Worm (Caenorhabditis elegans) whole organism, L1 larva: ENCODE measurements around the gene W01B6.5.

ENCODE experiments used
- C04F5.9 ChIP-seq: sonication (generic microtip); optimal IDR thresholded peaks from 2 replicates; lab custom pipeline; 2016; ENCODE audit warnings: missing genetic modification characterization, missing compliant biosample characterization
- C16A3.4 ChIP-seq: fragments of 150-350 bp; optimal IDR thresholded peaks from 2 replicates; lab custom pipeline; 2014; ENCODE audit warnings: missing biosample characterization, missing genetic modification characterization
- F16B12.6 ChIP-seq: fragments of 150-350 bp; optimal IDR thresholded peaks from 2 replicates; lab custom pipeline; 2014; ENCODE audit warnings: missing biosample characterization, missing genetic modification characterization
- aha-1 ChIP-seq: fragments of 150-350 bp; optimal IDR thresholded peaks from 2 replicates; lab custom pipeline; 2014; ENCODE audit warnings: missing biosample characterization, missing genetic modification characterization
- alr-1 ChIP-seq: fragments of 200-800 bp; sonication (Bioruptor generic); optimal IDR thresholded peaks from 2 replicates; lab custom pipeline; 2018; ENCODE audit warnings: borderline replicate concordance, mild to moderate bottlenecking, missing genetic modification characterization, missing compliant biosample characterization
- ama-1 ChIP-seq: fragments of 150-350 bp; optimal IDR thresholded peaks from 2 replicates; lab custom pipeline; 2014
- blmp-1 ChIP-seq: fragments of 150-350 bp; optimal IDR thresholded peaks from 2 replicates; lab custom pipeline; 2014; ENCODE audit warnings: missing biosample characterization, missing genetic modification characterization
- ceh-88 ChIP-seq: fragments of 200-800 bp; sonication (Bioruptor generic); IDR thresholded peaks from 2 replicates; pipeline ENCODE4 v1.3.6; 2022; ENCODE audit warnings: missing genetic modification characterization, missing compliant biosample characterization
- ceh-90 ChIP-seq: sonication (generic microtip); optimal IDR thresholded peaks from 2 replicates; lab custom pipeline; 2016; ENCODE audit warnings: missing genetic modification characterization, missing compliant biosample characterization
- ces-1 ChIP-seq: fragments of 150-350 bp; optimal IDR thresholded peaks from 2 replicates; lab custom pipeline; 2014; ENCODE audit warnings: missing biosample characterization, missing genetic modification reagents, missing genetic modification characterization
- efl-1 ChIP-seq, 4 experiments: fragments of 150-350 bp; optimal IDR thresholded peaks in 3 of 4; peaks in 1 of 4; 1 replicate in 1 of 4; 2 replicates in 3 of 4; lab custom pipeline; 2014; ENCODE audit warnings: missing biosample characterization in 2 of 4, missing genetic modification characterization in 2 of 4, missing genetic modification reagents in 2 of 4
- efl-3 ChIP-seq: fragments of 200-800 bp; sonication (Bioruptor generic); optimal IDR thresholded peaks from 2 replicates; lab custom pipeline; 2018; ENCODE audit warnings: mild to moderate bottlenecking, missing genetic modification characterization, missing compliant biosample characterization
- egl-27 ChIP-seq, 2 experiments: fragments of 150-350 bp in 1 of 2; sonication (generic microtip); optimal IDR thresholded peaks; 3 replicates each; lab custom pipeline; 2017 to 2018; ENCODE audit warnings: missing biosample characterization in 2 of 2, missing genetic modification characterization in 2 of 2, missing genetic modification reagents in 2 of 2
- elt-2 ChIP-seq: sonication (generic microtip); optimal IDR thresholded peaks from 2 replicates; lab custom pipeline; 2016; ENCODE audit warnings: missing genetic modification characterization, mild to moderate bottlenecking, inconsistent platforms, missing compliant biosample characterization, missing genetic modification reagents
- elt-3 ChIP-seq, 6 experiments: fragments of 150-350 bp in 1 of 6; sonication (generic microtip); optimal IDR thresholded peaks; 2 replicates each; lab custom pipeline; 2017 to 2018; ENCODE audit warnings: missing biosample characterization in 6 of 6, missing genetic modification characterization in 6 of 6, inconsistent platforms in 1 of 6
- ets-5 ChIP-seq: fragments of 200-800 bp; sonication (Bioruptor generic); IDR thresholded peaks from 2 replicates; pipeline ENCODE4 v1.3.6; 2022; ENCODE audit warnings: missing genetic modification characterization, missing compliant biosample characterization
- fkh-4 ChIP-seq: sonication (generic microtip); optimal IDR thresholded peaks from 2 replicates; lab custom pipeline; 2016; ENCODE audit warnings: missing compliant biosample characterization, missing genetic modification characterization, borderline replicate concordance
- fos-1 ChIP-seq: fragments of 150-350 bp; optimal IDR thresholded peaks from 2 replicates; lab custom pipeline; 2014; ENCODE audit warnings: missing biosample characterization, missing genetic modification characterization
- grh-1 ChIP-seq: fragments of 200-800 bp; sonication (Bioruptor generic); IDR thresholded peaks from 2 replicates; pipeline ENCODE4 v1.3.6; 2022; ENCODE audit warnings: missing genetic modification reagents, missing genetic modification characterization, missing compliant biosample characterization
- irx-1 ChIP-seq: sonication (generic microtip); optimal IDR thresholded peaks from 2 replicates; lab custom pipeline; 2016; ENCODE audit warnings: missing genetic modification characterization, missing compliant biosample characterization
- lin-14 ChIP-seq: fragments of 200-800 bp; sonication (Bioruptor generic); optimal IDR thresholded peaks from 2 replicates; lab custom pipeline; 2018; ENCODE audit warnings: mild to moderate bottlenecking, missing genetic modification characterization, moderate library complexity, missing compliant biosample characterization
- lin-39 ChIP-seq: fragments of 150-350 bp; optimal IDR thresholded peaks from 2 replicates; lab custom pipeline; 2014; ENCODE audit warnings: missing biosample characterization, missing genetic modification reagents, missing genetic modification characterization
- lir-3 ChIP-seq: sonication (generic microtip); optimal IDR thresholded peaks from 2 replicates; lab custom pipeline; 2016; ENCODE audit warnings: mild to moderate bottlenecking, missing genetic modification characterization, moderate library complexity, missing compliant biosample characterization; ENCODE audit not compliant: poor library complexity
- lsy-2 ChIP-seq, 2 experiments: fragments of 150-350 bp; optimal IDR thresholded peaks; 2 replicates each; lab custom pipeline; 2014; ENCODE audit warnings: missing biosample characterization in 2 of 2, missing genetic modification characterization in 2 of 2
- nhr-11 ChIP-seq: fragments of 150-350 bp; optimal IDR thresholded peaks from 2 replicates; lab custom pipeline; 2014; ENCODE audit warnings: missing biosample characterization, missing genetic modification characterization
- nhr-20 ChIP-seq: sonication (generic microtip); optimal IDR thresholded peaks from 2 replicates; lab custom pipeline; 2016; ENCODE audit warnings: mild to moderate bottlenecking, missing genetic modification characterization, missing compliant biosample characterization
- nhr-28 ChIP-seq: fragments of 150-350 bp; optimal IDR thresholded peaks from 2 replicates; lab custom pipeline; 2014; ENCODE audit warnings: missing biosample characterization, missing genetic modification characterization
- nhr-71 ChIP-seq: sonication (generic microtip); optimal IDR thresholded peaks from 2 replicates; lab custom pipeline; 2016; ENCODE audit warnings: mild to moderate bottlenecking, missing genetic modification characterization, moderate library complexity, missing compliant biosample characterization
- nhr-84 ChIP-seq: sonication (generic microtip); optimal IDR thresholded peaks from 2 replicates; lab custom pipeline; 2017; ENCODE audit warnings: missing biosample characterization, missing genetic modification characterization
- nhr-90 ChIP-seq: sonication (generic microtip); optimal IDR thresholded peaks from 2 replicates; lab custom pipeline; 2016; ENCODE audit warnings: mild to moderate bottlenecking, missing genetic modification characterization, missing compliant biosample characterization; ENCODE audit not compliant: poor library complexity
- pax-3 ChIP-seq: fragments of 200-800 bp; sonication (Bioruptor generic); optimal IDR thresholded peaks from 2 replicates; lab custom pipeline; 2018; ENCODE audit warnings: mild to moderate bottlenecking, missing genetic modification characterization, moderate library complexity, missing compliant biosample characterization
- pqm-1 ChIP-seq: sonication (generic microtip); optimal IDR thresholded peaks from 3 replicates; lab custom pipeline; 2017; ENCODE audit warnings: missing biosample characterization, missing genetic modification characterization
- rnt-1 ChIP-seq: sonication (generic microtip); optimal IDR thresholded peaks from 2 replicates; lab custom pipeline; 2016; ENCODE audit warnings: mild to moderate bottlenecking, missing genetic modification characterization, moderate library complexity, missing compliant biosample characterization
- skn-1 ChIP-seq: fragments of 150-350 bp; optimal IDR thresholded peaks from 2 replicates; lab custom pipeline; 2014; ENCODE audit warnings: missing biosample characterization, missing genetic modification characterization
- sptf-1 ChIP-seq: fragments of 150-350 bp; optimal IDR thresholded peaks from 2 replicates; lab custom pipeline; 2014; ENCODE audit warnings: missing biosample characterization, missing genetic modification characterization
- sup-37 ChIP-seq: fragments of 200-800 bp; sonication (Bioruptor generic); optimal IDR thresholded peaks from 2 replicates; lab custom pipeline; 2018; ENCODE audit warnings: mild to moderate bottlenecking, missing genetic modification characterization, missing compliant biosample characterization
- tlp-1 ChIP-seq: fragments of 150-350 bp; optimal IDR thresholded peaks from 2 replicates; lab custom pipeline; 2014; ENCODE audit warnings: missing biosample characterization, missing genetic modification characterization
- unc-62 ChIP-seq: fragments of 150-350 bp; optimal IDR thresholded peaks from 2 replicates; lab custom pipeline; 2014; ENCODE audit warnings: missing biosample characterization, missing genetic modification reagents, missing genetic modification characterization
- unc-86 ChIP-seq: sonication (generic microtip); optimal IDR thresholded peaks from 2 replicates; lab custom pipeline; 2016; ENCODE audit warnings: missing genetic modification characterization, missing compliant biosample characterization
- unc-98 ChIP-seq: fragments of 200-800 bp; sonication (Bioruptor generic); IDR thresholded peaks from 2 replicates; pipeline ENCODE4 v1.3.6; 2022; ENCODE audit warnings: missing genetic modification characterization, missing compliant biosample characterization
- zip-4 ChIP-seq: fragments of 200-800 bp; sonication (Bioruptor generic); optimal IDR thresholded peaks from 2 replicates; lab custom pipeline; 2018; ENCODE audit warnings: mild to moderate bottlenecking, missing genetic modification characterization, moderate library complexity, missing compliant biosample characterization
- ztf-4 ChIP-seq: fragments of 150-350 bp; optimal IDR thresholded peaks from 2 replicates; lab custom pipeline; 2014; ENCODE audit warnings: missing biosample characterization, missing genetic modification characterization

The W01B6.5 gene

ce11 chrIV:10048268-10048667 lies 27.7 kb upstream of the W01B6.5 start:
- TF ChIP-seq nhr-28 (tag; lab: Kevin White, UChicago) (no peak), lin-14 (GFP tag; lab: Kevin White, UChicago) (peak; percentile 72), blmp-1 (tag; lab: Kevin White, UChicago) (peak; percentile 18), rnt-1 (tag; lab: Kevin White, UChicago) (peak; percentile 25), efl-1 (optimal IDR thresholded peaks at IDR 0.05; lab: Kevin White, UChicago) (no peak), efl-1 (GFP tag; optimal IDR thresholded peaks at IDR 0.05 in 1 of 2; lab: Kevin White, UChicago) (peak in 1 of 2 experiments; percentile 59), tlp-1 (tag; lab: Kevin White, UChicago) (no peak)

ce11 chrIV:10051088-10051487 lies 24.9 kb upstream of the W01B6.5 start, which contains the start of gene T04B2.8:
T04B2.8 (minus strand) TSS chrIV:10051188.
- TF ChIP-seq tlp-1 (tag; lab: Kevin White, UChicago) (no peak), egl-27 (tag; optimal IDR thresholded peaks at IDR 0.05; lab: Kevin White, UChicago) (no peak), zip-4 (GFP tag; lab: Kevin White, UChicago) (no peak), unc-62 (GFP tag; lab: Kevin White, UChicago) (no peak), alr-1 (tag; lab: Kevin White, UChicago) (no peak), aha-1 (tag; lab: Kevin White, UChicago) (no peak), grh-1 (GFP tag; lab: Robert Waterston, UW) (no peak), unc-98 (no peak), elt-3 (tag; optimal IDR thresholded peaks at IDR 0.05; lab: Kevin White, UChicago) (no peak), ces-1 (no peak), irx-1 (no peak), blmp-1 (tag; lab: Kevin White, UChicago) (no peak), C16A3.4 (tag; lab: Kevin White, UChicago) (no peak), fkh-4 (tag; lab: Kevin White, UChicago) (no peak), F16B12.6 (no peak), skn-1 (tag; lab: Kevin White, UChicago) (no peak), ceh-90 (tag; lab: Kevin White, UChicago) (no peak), lsy-2 (tag; optimal IDR thresholded peaks at IDR 0.05; lab: Kevin White, UChicago) (no peak)

- TF ChIP-seq unc-86, result no peak
- no peak for TF ChIP-seq efl-3
- no peak for TF ChIP-seq sptf-1 (tag; lab: Kevin White, UChicago)
- TF ChIP-seq nhr-11 (tag; lab: Kevin White, UChicago), result no peak
- TF ChIP-seq ztf-4 (tag; lab: Kevin White, UChicago), result no peak
- no peak for TF ChIP-seq efl-1 (optimal IDR thresholded peaks at IDR 0.05; lab: Kevin White, UChicago)
- no peak for TF ChIP-seq efl-1 (GFP tag; optimal IDR thresholded peaks at IDR 0.05 in 1 of 2; lab: Kevin White, UChicago)
- no peak for TF ChIP-seq ceh-88
- TF ChIP-seq pqm-1, result no peak
- no peak for TF ChIP-seq elt-3 (tag; optimal IDR thresholded peaks at IDR 0.05; lab: Kevin White, UChicago)
- TF ChIP-seq ets-5, result no peak
- TF ChIP-seq nhr-84, result no peak
- no peak for TF ChIP-seq lir-3 (tag; lab: Kevin White, UChicago)
Measured at ce11 chrIV:10053550-10053949, 22.4 kb upstream of the W01B6.5 start, which contains the start of gene srv-12. srv-12 (minus strand) TSS chrIV:10053650.

ce11 chrIV:10056138-10056537 lies 19.9 kb upstream of the W01B6.5 start, which contains the start of gene T04B2.7:
T04B2.7 (minus strand) TSS chrIV:10056238.
- TF ChIP-seq egl-27 (tag; optimal IDR thresholded peaks at IDR 0.05; lab: Kevin White, UChicago) (no peak), lin-14 (GFP tag; lab: Kevin White, UChicago) (no peak), sup-37 (GFP tag; lab: Kevin White, UChicago) (no peak), ztf-4 (tag; lab: Kevin White, UChicago) (no peak), lin-39 (tag; lab: Kevin White, UChicago) (no peak), sptf-1 (tag; lab: Kevin White, UChicago) (no peak)

ce11 chrIV:10059175-10059574 lies 16.8 kb upstream of the W01B6.5 start:
- no peak for TF ChIP-seq fos-1 (tag; lab: Kevin White, UChicago)
- TF ChIP-seq nhr-20, result peak; percentile 10
- TF ChIP-seq ama-1 (lab: Kevin White, UChicago), result no peak
- peak; percentile 98 for TF ChIP-seq elt-2
- peak; percentile 31 for TF ChIP-seq nhr-71
- no peak for TF ChIP-seq C04F5.9 (tag; lab: Kevin White, UChicago)
- TF ChIP-seq tlp-1 (tag; lab: Kevin White, UChicago), result peak; percentile 70
- no peak for TF ChIP-seq pax-3 (tag; lab: Kevin White, UChicago)
- no peak for TF ChIP-seq efl-1 (optimal IDR thresholded peaks at IDR 0.05; lab: Kevin White, UChicago)
- peak in 1 of 2 experiments; percentile 38 for TF ChIP-seq efl-1 (GFP tag; optimal IDR thresholded peaks at IDR 0.05 in 1 of 2; lab: Kevin White, UChicago)
- TF ChIP-seq C16A3.4 (tag; lab: Kevin White, UChicago), result no peak
- TF ChIP-seq nhr-90 (tag; lab: Kevin White, UChicago), result peak; percentile 3
